Worm (Caenorhabditis elegans) whole organism, L1 larva: Measurements from ENCODE around the gene his-16.
A peak's percentile ranks its signal among the peaks of the same experiment; 100 is the strongest.

ENCODE experiments used
- C04F5.9 ChIP-seq: sonication (generic microtip); optimal IDR thresholded peaks from 2 replicates; lab custom pipeline; 2016; ENCODE audit warnings: missing genetic modification characterization, missing compliant biosample characterization
- Y116A8C.19 ChIP-seq: sonication (generic microtip); optimal IDR thresholded peaks from 2 replicates; lab custom pipeline; 2016; ENCODE audit warnings: missing compliant biosample characterization, missing genetic modification characterization, borderline replicate concordance
- aha-1 ChIP-seq: fragments of 150-350 bp; optimal IDR thresholded peaks from 2 replicates; lab custom pipeline; 2014; ENCODE audit warnings: missing biosample characterization, missing genetic modification characterization
- ama-1 ChIP-seq: fragments of 150-350 bp; optimal IDR thresholded peaks from 2 replicates; lab custom pipeline; 2014
- ceh-82 ChIP-seq, 3 experiments: fragments of 150-350 bp in 1 of 3; sonication (generic microtip) in 2 of 3; optimal IDR thresholded peaks; 2 replicates each; lab custom pipeline; 2014 to 2017; ENCODE audit warnings: missing biosample characterization in 3 of 3, missing genetic modification characterization in 3 of 3
- ceh-90 ChIP-seq: sonication (generic microtip); optimal IDR thresholded peaks from 2 replicates; lab custom pipeline; 2016; ENCODE audit warnings: missing genetic modification characterization, missing compliant biosample characterization
- efl-1 ChIP-seq, 4 experiments: fragments of 150-350 bp; optimal IDR thresholded peaks in 3 of 4; peaks in 1 of 4; 1 replicate in 1 of 4; 2 replicates in 3 of 4; lab custom pipeline; 2014; ENCODE audit warnings: missing biosample characterization in 2 of 4, missing genetic modification characterization in 2 of 4, missing genetic modification reagents in 2 of 4
- elt-2 ChIP-seq: sonication (generic microtip); optimal IDR thresholded peaks from 2 replicates; lab custom pipeline; 2016; ENCODE audit warnings: missing genetic modification characterization, mild to moderate bottlenecking, inconsistent platforms, missing compliant biosample characterization, missing genetic modification reagents
- elt-3 ChIP-seq, 6 experiments: fragments of 150-350 bp in 1 of 6; sonication (generic microtip); optimal IDR thresholded peaks; 2 replicates each; lab custom pipeline; 2017 to 2018; ENCODE audit warnings: missing biosample characterization in 6 of 6, missing genetic modification characterization in 6 of 6, inconsistent platforms in 1 of 6
- fkh-4 ChIP-seq: sonication (generic microtip); optimal IDR thresholded peaks from 2 replicates; lab custom pipeline; 2016; ENCODE audit warnings: missing compliant biosample characterization, missing genetic modification characterization, borderline replicate concordance
- fkh-8 ChIP-seq: sonication (generic microtip); optimal IDR thresholded peaks from 2 replicates; lab custom pipeline; 2016; ENCODE audit warnings: mild to moderate bottlenecking, missing genetic modification characterization, missing compliant biosample characterization
- fos-1 ChIP-seq: fragments of 150-350 bp; optimal IDR thresholded peaks from 2 replicates; lab custom pipeline; 2014; ENCODE audit warnings: missing biosample characterization, missing genetic modification characterization
- grh-1 ChIP-seq: fragments of 200-800 bp; sonication (Bioruptor generic); IDR thresholded peaks from 2 replicates; pipeline ENCODE4 v1.3.6; 2022; ENCODE audit warnings: missing genetic modification reagents, missing genetic modification characterization, missing compliant biosample characterization
- hlh-17 ChIP-seq: fragments of 200-800 bp; sonication (Bioruptor generic); optimal IDR thresholded peaks from 2 replicates; lab custom pipeline; 2018; ENCODE audit warnings: missing genetic modification characterization, mild to moderate bottlenecking, missing compliant biosample characterization, moderate library complexity, borderline replicate concordance
- irx-1 ChIP-seq: sonication (generic microtip); optimal IDR thresholded peaks from 2 replicates; lab custom pipeline; 2016; ENCODE audit warnings: missing genetic modification characterization, missing compliant biosample characterization
- jun-1 ChIP-seq: fragments of 150-350 bp; optimal IDR thresholded peaks from 2 replicates; lab custom pipeline; 2014; ENCODE audit warnings: missing biosample characterization, missing genetic modification reagents, missing genetic modification characterization
- lin-15B ChIP-seq: fragments of 150-350 bp; sonication (generic microtip); optimal IDR thresholded peaks from 3 replicates; lab custom pipeline; 2014; ENCODE audit warnings: missing biosample characterization, missing genetic modification characterization
- lin-35 ChIP-seq, 2 experiments: fragments of 150-350 bp; optimal IDR thresholded peaks; 2 replicates each; lab custom pipeline; 2014; ENCODE audit warnings: missing biosample characterization in 2 of 2, missing genetic modification characterization in 2 of 2, missing genetic modification reagents in 2 of 2
- mdl-1 ChIP-seq, 2 experiments: fragments of 150-350 bp; optimal IDR thresholded peaks; 2 replicates each; lab custom pipeline; 2014 to 2017; ENCODE audit warnings: missing biosample characterization in 2 of 2, missing genetic modification characterization in 2 of 2, inconsistent platforms in 1 of 2
- mef-2 ChIP-seq: fragments of 150-350 bp; optimal IDR thresholded peaks from 2 replicates; lab custom pipeline; 2014; ENCODE audit warnings: missing biosample characterization, missing genetic modification characterization
- mep-1 ChIP-seq: fragments of 150-350 bp; optimal IDR thresholded peaks from 2 replicates; lab custom pipeline; 2014; ENCODE audit warnings: missing biosample characterization, missing genetic modification characterization
- nhr-20 ChIP-seq: sonication (generic microtip); optimal IDR thresholded peaks from 2 replicates; lab custom pipeline; 2016; ENCODE audit warnings: mild to moderate bottlenecking, missing genetic modification characterization, missing compliant biosample characterization
- nhr-71 ChIP-seq: sonication (generic microtip); optimal IDR thresholded peaks from 2 replicates; lab custom pipeline; 2016; ENCODE audit warnings: mild to moderate bottlenecking, missing genetic modification characterization, moderate library complexity, missing compliant biosample characterization
- nhr-76 ChIP-seq: sonication (generic microtip); optimal IDR thresholded peaks from 2 replicates; lab custom pipeline; 2017; ENCODE audit warnings: missing biosample characterization, missing genetic modification characterization
- nhr-77 ChIP-seq: fragments of 150-350 bp; optimal IDR thresholded peaks from 2 replicates; lab custom pipeline; 2014; ENCODE audit warnings: missing biosample characterization, missing genetic modification characterization
- nhr-90 ChIP-seq: sonication (generic microtip); optimal IDR thresholded peaks from 2 replicates; lab custom pipeline; 2016; ENCODE audit warnings: mild to moderate bottlenecking, missing genetic modification characterization, missing compliant biosample characterization; ENCODE audit not compliant: poor library complexity
- sox-4 ChIP-seq: sonication (generic microtip); optimal IDR thresholded peaks from 2 replicates; lab custom pipeline; 2016; ENCODE audit warnings: missing genetic modification characterization, missing compliant biosample characterization
- sup-37 ChIP-seq: fragments of 200-800 bp; sonication (Bioruptor generic); optimal IDR thresholded peaks from 2 replicates; lab custom pipeline; 2018; ENCODE audit warnings: mild to moderate bottlenecking, missing genetic modification characterization, missing compliant biosample characterization
- swsn-7 ChIP-seq: sonication (generic microtip); optimal IDR thresholded peaks from 2 replicates; lab custom pipeline; 2016; ENCODE audit warnings: missing genetic modification characterization, missing compliant biosample characterization
- unc-130 ChIP-seq: fragments of 150-350 bp; optimal IDR thresholded peaks from 2 replicates; lab custom pipeline; 2017; ENCODE audit warnings: missing biosample characterization, missing genetic modification characterization, inconsistent platforms
- unc-62 ChIP-seq: fragments of 150-350 bp; optimal IDR thresholded peaks from 2 replicates; lab custom pipeline; 2014; ENCODE audit warnings: missing biosample characterization, missing genetic modification reagents, missing genetic modification characterization
- unc-98 ChIP-seq: fragments of 200-800 bp; sonication (Bioruptor generic); IDR thresholded peaks from 2 replicates; pipeline ENCODE4 v1.3.6; 2022; ENCODE audit warnings: missing genetic modification characterization, missing compliant biosample characterization
- zag-1 ChIP-seq: fragments of 150-350 bp; optimal IDR thresholded peaks from 2 replicates; lab custom pipeline; 2014; ENCODE audit warnings: missing biosample characterization, missing genetic modification characterization
- zip-4 ChIP-seq: fragments of 200-800 bp; sonication (Bioruptor generic); optimal IDR thresholded peaks from 2 replicates; lab custom pipeline; 2018; ENCODE audit warnings: mild to moderate bottlenecking, missing genetic modification characterization, moderate library complexity, missing compliant biosample characterization
- ztf-11 ChIP-seq, 2 experiments: sonication (generic microtip); optimal IDR thresholded peaks; 2 replicates each; lab custom pipeline; 2016 to 2017; ENCODE audit warnings: missing genetic modification characterization in 2 of 2, missing biosample characterization in 1 of 2, missing compliant biosample characterization in 1 of 2
- ztf-4 ChIP-seq: fragments of 150-350 bp; optimal IDR thresholded peaks from 2 replicates; lab custom pipeline; 2014; ENCODE audit warnings: missing biosample characterization, missing genetic modification characterization

Gene his-16

ce11 chrII:13834380-13835194, 16.6 kb upstream of the his-16 start (continued):
- TF ChIP-seq zag-1 (tag; lab: Kevin White, UChicago) = no peak
- TF ChIP-seq grh-1 (GFP tag; lab: Robert Waterston, UW) = peak; percentile 79
- TF ChIP-seq hlh-17 (GFP tag; lab: Kevin White, UChicago) = no peak
- TF ChIP-seq lin-35 (GFP tag; optimal IDR thresholded peaks at IDR 0.05; lab: Kevin White, UChicago) = peak; percentile 85 to 89
- peak; percentile 88 for TF ChIP-seq zip-4 (GFP tag; lab: Kevin White, UChicago)
- TF ChIP-seq aha-1 (tag; lab: Kevin White, UChicago) = peak; percentile 61
- peak; percentile 88 for TF ChIP-seq ztf-4 (tag; lab: Kevin White, UChicago)
- peak; percentile 96 for TF ChIP-seq nhr-71 (tag; lab: Kevin White, UChicago)
- peak; percentile 70 for TF ChIP-seq elt-2
- TF ChIP-seq nhr-90 (tag; lab: Kevin White, UChicago) = peak; percentile 98
- peak; percentile 94 for TF ChIP-seq jun-1
- peak; percentile 90 for TF ChIP-seq fos-1 (tag; lab: Kevin White, UChicago)
- TF ChIP-seq mef-2 (tag; lab: Kevin White, UChicago) = peak; percentile 49
- TF ChIP-seq ceh-90 (tag; lab: Kevin White, UChicago) = peak; percentile 20
- peak; percentile 25 to 88 for TF ChIP-seq ztf-11 (tag; optimal IDR thresholded peaks at IDR 0.05; lab: Kevin White, UChicago)
- TF ChIP-seq nhr-20 = peak; percentile 97
- peak; percentile 58 for TF ChIP-seq fkh-4 (tag; lab: Kevin White, UChicago)
- TF ChIP-seq fkh-8 (tag; lab: Kevin White, UChicago) = peak; percentile 89
- TF ChIP-seq ceh-82 (tag; optimal IDR thresholded peaks at IDR 0.05; lab: Kevin White, UChicago) = peak; percentile 88 to 89 (median 89)
- peak; percentile 93 for TF ChIP-seq mep-1 (tag; lab: Kevin White, UChicago)
- TF ChIP-seq nhr-77 = peak; percentile 91
- TF ChIP-seq mdl-1 (tag; optimal IDR thresholded peaks at IDR 0.05; lab: Kevin White, UChicago) = peak in 1 of 2 experiments; percentile 89
- peak; percentile 97 for TF ChIP-seq swsn-7 (tag; lab: Kevin White, UChicago)
- peak; percentile 89 for TF ChIP-seq sox-4 (tag; lab: Kevin White, UChicago)
- no peak for TF ChIP-seq unc-98 (GFP tag; lab: Robert Waterston, UW)
- TF ChIP-seq unc-130 = peak; percentile 97
- peak; percentile 85 for TF ChIP-seq ama-1 (lab: Kevin White, UChicago)
- peak; percentile 50 for TF ChIP-seq Y116A8C.19 (tag; lab: Kevin White, UChicago)
- TF ChIP-seq unc-62 (GFP tag; lab: Kevin White, UChicago) = no peak
- TF ChIP-seq lin-15B (tag; lab: Kevin White, UChicago) = peak; percentile 88
- TF ChIP-seq irx-1 (tag; lab: Kevin White, UChicago) = peak; percentile 94
- TF ChIP-seq elt-3 (tag; optimal IDR thresholded peaks at IDR 0.05; lab: Kevin White, UChicago) = peak in 3 of 6 experiments; percentile 32 to 80 (median 78)
- TF ChIP-seq nhr-76 (tag; lab: Kevin White, UChicago) = peak; percentile 54
- TF ChIP-seq, all 84 proteins: peak for 66

- peak in 1 of 2 experiments; percentile 33 for TF ChIP-seq lin-35 (GFP tag; optimal IDR thresholded peaks at IDR 0.05; lab: Kevin White, UChicago)
- no peak for TF ChIP-seq ceh-82 (tag; optimal IDR thresholded peaks at IDR 0.05; lab: Kevin White, UChicago)
- TF ChIP-seq C04F5.9 (tag; lab: Kevin White, UChicago) = no peak
- TF ChIP-seq nhr-77 = no peak
Observed at ce11 chrII:13833505-13833904, 15.6 kb upstream of the his-16 start, which contains the start of gene F08G2.5. TSS of gene F08G2.5 (minus strand) at chrII:13833631.

- TF ChIP-seq efl-1 (optimal IDR thresholded peaks at IDR 0.05; lab: Kevin White, UChicago) (no peak), efl-1 (GFP tag; optimal IDR thresholded peaks at IDR 0.05 in 1 of 2; lab: Kevin White, UChicago) (peak in 1 of 2 experiments; percentile 74), sup-37 (no peak)
Observed at ce11 chrII:13830255-13830654, 12.3 kb upstream of the his-16 start, which contains the start of gene F08G2.4. TSS of gene F08G2.4 (plus strand) at chrII:13830602.
